Fruit fly (Drosophila melanogaster): ENCODE measurements around the gene mib2.
A peak's percentile ranks its signal among the peaks of the same experiment; 100 is the strongest.

DNA sequence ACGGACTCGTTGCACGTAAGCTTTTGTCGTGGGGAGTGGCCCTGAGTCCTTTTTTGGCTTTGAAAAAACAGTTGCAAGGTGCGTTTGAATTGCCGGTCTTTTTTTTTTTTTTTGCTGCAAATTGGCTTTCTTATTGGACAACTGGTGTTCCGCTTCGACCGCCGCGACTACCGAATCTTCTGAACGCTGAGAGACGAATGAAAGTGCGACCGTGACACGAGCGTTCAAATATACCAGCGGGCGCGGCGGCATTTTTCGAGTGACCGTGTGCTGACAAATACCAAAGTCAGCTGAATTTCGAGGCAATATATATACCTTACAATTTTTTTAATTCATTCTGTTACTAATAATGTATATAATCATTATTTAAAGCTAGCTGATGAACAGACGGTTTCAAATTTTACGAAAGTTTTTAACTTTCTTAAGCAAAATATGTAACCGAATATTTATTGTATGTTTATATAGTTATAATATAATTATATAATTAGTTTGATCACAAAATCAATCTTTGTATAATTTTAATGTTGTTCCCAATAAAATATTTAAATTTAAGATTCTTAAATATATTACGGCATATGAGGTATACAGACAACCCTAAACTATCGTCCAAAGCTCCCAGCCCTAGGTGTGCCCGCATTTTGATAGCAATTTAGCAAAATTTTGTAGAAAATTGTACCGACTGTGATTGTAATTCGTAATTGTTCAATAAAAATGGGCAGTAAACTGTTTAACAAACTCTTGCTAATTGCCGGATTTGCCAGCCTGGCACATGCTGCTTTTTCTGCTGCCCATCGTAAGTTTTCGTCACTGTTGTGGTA, 47.0 kb upstream of the mib2 start, which contains the start of the genes Swip-1 and EMC5:
- peak; percentile 65 for TF ChIP-seq CG11617 (GFP tag; optimal IDR thresholded peaks at IDR 0.05)
- TF ChIP-seq bab1 (GFP tag; optimal IDR thresholded peaks at IDR 0.05) = peak; percentile 29
- TF ChIP-seq CG7045 (GFP tag; optimal IDR thresholded peaks at IDR 0.05) = peak; percentile 2
- TF ChIP-seq pad (GFP tag; optimal IDR thresholded peaks at IDR 0.05) = peak; percentile 26
- peak; percentile 22 for TF ChIP-seq Mnt (GFP tag; optimal IDR thresholded peaks at IDR 0.05)
- peak; percentile 29 for TF ChIP-seq CG33017 (tag; optimal IDR thresholded peaks at IDR 0.05)
- no peak for TF ChIP-seq cnc (optimal IDR thresholded peaks at IDR 0.05)
- no peak for TF ChIP-seq Hr96 (GFP tag; optimal IDR thresholded peaks at IDR 0.05)
- TF ChIP-seq CG7101 (tag; optimal IDR thresholded peaks at IDR 0.05) = peak; percentile 74

Data from whole organism, adult.